Worm (Caenorhabditis elegans) whole organism, L3 larva: ENCODE measurements around the gene F47B8.10.
A peak's percentile ranks its signal among the peaks of the same experiment; 100 is the strongest.

Experiments
- R02D3.7 ChIP-seq: fragments of 150-350 bp; optimal IDR thresholded peaks from 2 replicates; lab custom pipeline; 2014; ENCODE audit warnings: missing biosample characterization, missing genetic modification characterization
- ZK546.5 ChIP-seq: sonication (generic microtip); optimal IDR thresholded peaks from 2 replicates; lab custom pipeline; 2017; ENCODE audit warnings: missing biosample characterization, missing genetic modification characterization
- aly-2 ChIP-seq: fragments of 150-350 bp; optimal IDR thresholded peaks from 2 replicates; lab custom pipeline; 2014; ENCODE audit warnings: missing biosample characterization, missing genetic modification characterization
- ama-1 ChIP-seq: fragments of 150-350 bp; optimal IDR thresholded peaks from 2 replicates; lab custom pipeline; 2018
- ceh-28 ChIP-seq: fragments of 150-350 bp; optimal IDR thresholded peaks from 2 replicates; lab custom pipeline; 2014; ENCODE audit warnings: missing biosample characterization, missing genetic modification reagents, missing genetic modification characterization
- ceh-82 ChIP-seq: fragments of 150-350 bp; optimal IDR thresholded peaks from 2 replicates; lab custom pipeline; 2014; ENCODE audit warnings: missing biosample characterization, missing genetic modification characterization
- daf-12 ChIP-seq: fragments of 150-350 bp; optimal IDR thresholded peaks from 2 replicates; lab custom pipeline; 2014; ENCODE audit warnings: missing biosample characterization, missing genetic modification reagents, missing genetic modification characterization
- egl-5 ChIP-seq: fragments of 150-350 bp; optimal IDR thresholded peaks from 2 replicates; lab custom pipeline; 2017; ENCODE audit warnings: missing biosample characterization, missing genetic modification reagents, missing genetic modification characterization, inconsistent platforms
- elt-2 ChIP-seq: sonication (generic microtip); optimal IDR thresholded peaks from 2 replicates; lab custom pipeline; 2016; ENCODE audit warnings: missing genetic modification reagents, mild to moderate bottlenecking, missing genetic modification characterization, missing compliant biosample characterization
- elt-3 ChIP-seq, 3 experiments: fragments of 150-350 bp in 1 of 3; sonication (generic microtip) in 2 of 3; optimal IDR thresholded peaks; 2 replicates in 2 of 3; 4 replicates in 1 of 3; lab custom pipeline; 2014 to 2017; ENCODE audit warnings: missing biosample characterization in 3 of 3, missing genetic modification characterization in 3 of 3
- fkh-10 ChIP-seq: sonication (generic microtip); optimal IDR thresholded peaks from 2 replicates; lab custom pipeline; 2017; ENCODE audit warnings: missing biosample characterization, missing genetic modification reagents, missing genetic modification characterization
- fkh-2 ChIP-seq: fragments of 150-350 bp; optimal IDR thresholded peaks from 2 replicates; lab custom pipeline; 2014; ENCODE audit warnings: missing biosample characterization, missing genetic modification reagents, missing genetic modification characterization
- fos-1 ChIP-seq: fragments of 150-350 bp; optimal IDR thresholded peaks from 2 replicates; lab custom pipeline; 2014; ENCODE audit warnings: missing biosample characterization, missing genetic modification characterization
- hmg-11 ChIP-seq: sonication (generic microtip); optimal IDR thresholded peaks from 2 replicates; lab custom pipeline; 2016; ENCODE audit warnings: missing genetic modification characterization, missing compliant biosample characterization
- jun-1 ChIP-seq: fragments of 150-350 bp; optimal IDR thresholded peaks from 2 replicates; lab custom pipeline; 2014; ENCODE audit warnings: missing biosample characterization, missing genetic modification reagents, missing genetic modification characterization
- lin-39 ChIP-seq: fragments of 150-350 bp; optimal IDR thresholded peaks from 2 replicates; lab custom pipeline; 2018; ENCODE audit warnings: missing biosample characterization, missing genetic modification reagents, missing genetic modification characterization
- lsy-12 ChIP-seq: sonication (generic microtip); optimal IDR thresholded peaks from 2 replicates; lab custom pipeline; 2016; ENCODE audit warnings: mild to moderate bottlenecking, missing genetic modification characterization, missing compliant biosample characterization
- mdl-1 ChIP-seq: fragments of 150-350 bp; optimal IDR thresholded peaks from 2 replicates; lab custom pipeline; 2014; ENCODE audit warnings: missing biosample characterization, missing genetic modification characterization
- mml-1 ChIP-seq: fragments of 150-350 bp; sonication (generic microtip); optimal IDR thresholded peaks from 3 replicates; lab custom pipeline; 2014; ENCODE audit warnings: missing biosample characterization, missing genetic modification characterization
- nfya-1 ChIP-seq: sonication (generic microtip); optimal IDR thresholded peaks from 2 replicates; lab custom pipeline; 2017; ENCODE audit warnings: missing genetic modification characterization, mild to moderate bottlenecking, missing compliant biosample characterization, antibody characterized with exemption, moderate library complexity; ENCODE audit not compliant: insufficient read depth
- nhr-12 ChIP-seq: fragments of 150-350 bp; optimal IDR thresholded peaks from 2 replicates; lab custom pipeline; 2014; ENCODE audit warnings: missing biosample characterization, missing genetic modification characterization
- nhr-23 ChIP-seq: fragments of 150-350 bp; optimal IDR thresholded peaks from 2 replicates; lab custom pipeline; 2014; ENCODE audit warnings: missing biosample characterization, missing genetic modification reagents, missing genetic modification characterization
- nhr-237 ChIP-seq: fragments of 150-350 bp; optimal IDR thresholded peaks from 2 replicates; lab custom pipeline; 2014; ENCODE audit warnings: missing biosample characterization, missing genetic modification characterization
- nhr-25 ChIP-seq: sonication (generic microtip); optimal IDR thresholded peaks from 2 replicates; lab custom pipeline; 2017; ENCODE audit warnings: missing biosample characterization, missing genetic modification characterization
- nhr-28 ChIP-seq: fragments of 150-350 bp; optimal IDR thresholded peaks from 2 replicates; lab custom pipeline; 2014; ENCODE audit warnings: missing biosample characterization, missing genetic modification characterization
- nhr-43 ChIP-seq: sonication (generic microtip); optimal IDR thresholded peaks from 2 replicates; lab custom pipeline; 2016; ENCODE audit warnings: mild to moderate bottlenecking, missing genetic modification characterization, missing compliant biosample characterization; ENCODE audit not compliant: poor library complexity, severe bottlenecking
- nhr-67 ChIP-seq: fragments of 150-350 bp; optimal IDR thresholded peaks from 2 replicates; lab custom pipeline; 2014; ENCODE audit warnings: missing biosample characterization, missing genetic modification characterization
- nhr-76 ChIP-seq: fragments of 150-350 bp; sonication (generic microtip); optimal IDR thresholded peaks from 5 replicates; lab custom pipeline; 2014; ENCODE audit warnings: missing biosample characterization, missing genetic modification characterization
- nhr-77 ChIP-seq: fragments of 150-350 bp; optimal IDR thresholded peaks from 2 replicates; lab custom pipeline; 2014; ENCODE audit warnings: missing biosample characterization, missing genetic modification characterization
- pha-4 ChIP-seq: fragments of 150-350 bp; optimal IDR thresholded peaks from 2 replicates; lab custom pipeline; 2014; ENCODE audit warnings: missing biosample characterization, missing genetic modification reagents, missing genetic modification characterization
- pqm-1 ChIP-seq: fragments of 150-350 bp; optimal IDR thresholded peaks from 2 replicates; lab custom pipeline; 2017; ENCODE audit warnings: missing biosample characterization, missing genetic modification characterization, inconsistent platforms
- sea-2 ChIP-seq: fragments of 150-350 bp; sonication (generic microtip); optimal IDR thresholded peaks from 4 replicates; lab custom pipeline; 2014; ENCODE audit warnings: missing biosample characterization, missing genetic modification reagents, missing genetic modification characterization
- skn-1 ChIP-seq: fragments of 150-350 bp; optimal IDR thresholded peaks from 2 replicates; lab custom pipeline; 2014; ENCODE audit warnings: missing biosample characterization, missing genetic modification characterization
- snpc-4 ChIP-seq: fragments of 150-350 bp; optimal IDR thresholded peaks from 2 replicates; lab custom pipeline; 2014; ENCODE audit warnings: missing biosample characterization, missing genetic modification characterization
- tbx-2 ChIP-seq: sonication (generic microtip); optimal IDR thresholded peaks from 2 replicates; lab custom pipeline; 2016; ENCODE audit warnings: mild to moderate bottlenecking, missing genetic modification characterization, missing compliant biosample characterization
- unc-39 ChIP-seq: sonication (generic microtip); optimal IDR thresholded peaks from 4 replicates; lab custom pipeline; 2017; ENCODE audit warnings: missing biosample characterization, missing genetic modification characterization
- unc-62 ChIP-seq: fragments of 150-350 bp; sonication (generic microtip); optimal IDR thresholded peaks from 4 replicates; lab custom pipeline; 2014; ENCODE audit warnings: missing biosample characterization, missing genetic modification reagents, missing genetic modification characterization
- ztf-4 ChIP-seq: fragments of 150-350 bp; optimal IDR thresholded peaks from 2 replicates; lab custom pipeline; 2014; ENCODE audit warnings: missing biosample characterization, missing genetic modification characterization

Gene F47B8.10

ce11 chrV:14351629-14352028 is 9.9 kb downstream of the F47B8.10 start, which contains the start of gene vha-13:
Gene vha-13 (plus strand): TSS chrV:14351709.
- TF ChIP-seq nhr-76 = no peak
- no peak for TF ChIP-seq fkh-10 (GFP tag; lab: Kevin White, UChicago)
- no peak for TF ChIP-seq unc-62 (GFP tag; lab: Kevin White, UChicago)
- no peak for TF ChIP-seq nhr-28 (tag; lab: Kevin White, UChicago)
- TF ChIP-seq ceh-82 (tag; lab: Kevin White, UChicago) = no peak
- no peak for TF ChIP-seq nhr-67 (tag; lab: Kevin White, UChicago)
- TF ChIP-seq tbx-2 (tag; lab: Kevin White, UChicago) = no peak
- TF ChIP-seq nhr-43 (tag; lab: Kevin White, UChicago) = no peak
- TF ChIP-seq snpc-4 = no peak
- no peak for TF ChIP-seq elt-3 (tag; optimal IDR thresholded peaks at IDR 0.05; lab: Kevin White, UChicago)
- TF ChIP-seq pha-4 = no peak

ce11 chrV:14352032-14352431 is 10.3 kb downstream of the F47B8.10 start:
- no peak for TF ChIP-seq nhr-77 (tag; lab: Kevin White, UChicago)
- TF ChIP-seq elt-3 (tag; optimal IDR thresholded peaks at IDR 0.05; lab: Kevin White, UChicago) = no peak
- no peak for TF ChIP-seq R02D3.7 (tag; lab: Kevin White, UChicago)
- TF ChIP-seq ceh-82 (tag; lab: Kevin White, UChicago) = no peak
- no peak for TF ChIP-seq ceh-28
- no peak for TF ChIP-seq ZK546.5
- TF ChIP-seq nhr-23 (tag; lab: Kevin White, UChicago) = no peak
- no peak for TF ChIP-seq lin-39 (tag; lab: Kevin White, UChicago)
- TF ChIP-seq mdl-1 (tag; lab: Kevin White, UChicago) = no peak
- no peak for TF ChIP-seq fos-1
- no peak for TF ChIP-seq mml-1 (tag; lab: Kevin White, UChicago)
- TF ChIP-seq nhr-67 (tag; lab: Kevin White, UChicago) = no peak
- no peak for TF ChIP-seq tbx-2 (tag; lab: Kevin White, UChicago)
- no peak for TF ChIP-seq pqm-1 (tag; lab: Kevin White, UChicago)
- TF ChIP-seq nhr-12 (tag; lab: Kevin White, UChicago) = no peak
- no peak for TF ChIP-seq nhr-237

ce11 chrV:14354258-14354877 is 12.6 kb downstream of the F47B8.10 start, which contains the start of gene Y49A3A.3:
Gene Y49A3A.3 (plus strand): TSS chrV:14354410.
- peak; percentile 39 for TF ChIP-seq pqm-1 (tag; lab: Kevin White, UChicago)
- peak; percentile 41 for TF ChIP-seq jun-1 (tag; lab: Kevin White, UChicago)
- peak; percentile 48 for TF ChIP-seq elt-2 (tag; lab: Kevin White, UChicago)
- peak; percentile 69 for TF ChIP-seq nhr-43 (tag; lab: Kevin White, UChicago)
- no peak for TF ChIP-seq nhr-76
- TF ChIP-seq skn-1 (tag; lab: Kevin White, UChicago) = no peak
- peak; percentile 65 for TF ChIP-seq nhr-77 (tag; lab: Kevin White, UChicago)
- TF ChIP-seq unc-39 (tag; lab: Kevin White, UChicago) = no peak
- no peak for TF ChIP-seq fkh-10 (GFP tag; lab: Kevin White, UChicago)
- TF ChIP-seq snpc-4 = no peak
- peak in 1 of 3 experiments; percentile 57 for TF ChIP-seq elt-3 (tag; optimal IDR thresholded peaks at IDR 0.05; lab: Kevin White, UChicago)
- TF ChIP-seq aly-2 = peak; percentile 95
- TF ChIP-seq pha-4 = no peak
- no peak for TF ChIP-seq egl-5 (tag; lab: Kevin White, UChicago)
- no peak for TF ChIP-seq nhr-12 (tag; lab: Kevin White, UChicago)
- TF ChIP-seq nhr-25 = peak; percentile 49
- TF ChIP-seq R02D3.7 (tag; lab: Kevin White, UChicago) = no peak
- peak; percentile 66 for TF ChIP-seq ama-1 (lab: Kevin White, UChicago)
- TF ChIP-seq tbx-2 (tag; lab: Kevin White, UChicago) = peak; percentile 53
- TF ChIP-seq ceh-82 (tag; lab: Kevin White, UChicago) = peak; percentile 9
- peak; percentile 40 for TF ChIP-seq lsy-12 (tag; lab: Kevin White, UChicago)
- TF ChIP-seq, all 47 proteins: peak for 12

- TF ChIP-seq fkh-10 (GFP tag; lab: Kevin White, UChicago) = peak; percentile 38
- TF ChIP-seq nhr-76 = no peak
- peak; percentile 41 for TF ChIP-seq hmg-11 (tag; lab: Kevin White, UChicago)
- TF ChIP-seq sea-2 = no peak
- TF ChIP-seq ZK546.5 = no peak
- peak; percentile 40 for TF ChIP-seq elt-2 (tag; lab: Kevin White, UChicago)
- TF ChIP-seq nhr-23 (tag; lab: Kevin White, UChicago) = peak; percentile 91
- no peak for TF ChIP-seq mml-1 (tag; lab: Kevin White, UChicago)
- TF ChIP-seq R02D3.7 (tag; lab: Kevin White, UChicago) = peak; percentile 72
- peak; percentile 69 for TF ChIP-seq tbx-2 (tag; lab: Kevin White, UChicago)
- TF ChIP-seq mdl-1 (tag; lab: Kevin White, UChicago) = no peak
- TF ChIP-seq ceh-82 (tag; lab: Kevin White, UChicago) = peak; percentile 26
- TF ChIP-seq ceh-28 = peak; percentile 68
- peak; percentile 94 for TF ChIP-seq nfya-1 (tag; lab: Kevin White, UChicago)
- no peak for TF ChIP-seq unc-39 (tag; lab: Kevin White, UChicago)
- no peak for TF ChIP-seq nhr-12 (tag; lab: Kevin White, UChicago)
- TF ChIP-seq jun-1 (tag; lab: Kevin White, UChicago) = peak; percentile 77
- peak; percentile 14 for TF ChIP-seq nhr-77 (tag; lab: Kevin White, UChicago)
- TF ChIP-seq pqm-1 (tag; lab: Kevin White, UChicago) = no peak
- TF ChIP-seq pha-4 = peak; percentile 93
- no peak for TF ChIP-seq fkh-2 (tag; lab: Kevin White, UChicago)
- no peak for TF ChIP-seq ztf-4
- no peak for TF ChIP-seq nhr-28 (tag; lab: Kevin White, UChicago)
- peak; percentile 35 for TF ChIP-seq nhr-25
- no peak for TF ChIP-seq unc-62 (GFP tag; lab: Kevin White, UChicago)
- no peak for TF ChIP-seq daf-12 (tag; lab: Kevin White, UChicago)
- TF ChIP-seq egl-5 (tag; lab: Kevin White, UChicago) = peak; percentile 87
- TF ChIP-seq skn-1 (tag; lab: Kevin White, UChicago) = no peak
- no peak for TF ChIP-seq fos-1
- no peak for TF ChIP-seq ama-1 (lab: Kevin White, UChicago)
These were observed 14.1 kb downstream of the F47B8.10 start, which contains the start of gene cyn-1 for ce11 chrV:14355738-14356368. Gene cyn-1 (plus strand): TSS chrV:14356076.
